Worm (Caenorhabditis elegans) whole organism, young adult: ENCODE data around the gene ule-3.

Experiments
- Y53G8AR.9 ChIP-seq: fragments of 200-800 bp; sonication (Bioruptor generic); conservative IDR thresholded peaks from 2 replicates; pipeline ENCODE4 v1.3.6; 2022; ENCODE audit warnings: missing genetic modification reagents, missing genetic modification characterization, missing compliant biosample characterization
- akir-1 ChIP-seq: fragments of 200-800 bp; sonication (Bioruptor generic); optimal IDR thresholded peaks from 2 replicates; lab custom pipeline; 2018; ENCODE audit warnings: mild to moderate bottlenecking, missing genetic modification characterization, moderate library complexity, missing compliant biosample characterization
- attf-6 ChIP-seq: fragments of 200-800 bp; sonication (Bioruptor generic); IDR thresholded peaks from 2 replicates; pipeline ENCODE4 v1.3.6; 2022; ENCODE audit warnings: missing genetic modification reagents, missing genetic modification characterization, missing compliant biosample characterization
- ceh-58 ChIP-seq: fragments of 200-800 bp; sonication (Bioruptor generic); IDR thresholded peaks from 2 replicates; pipeline ENCODE4 v1.3.6; 2022; ENCODE audit warnings: missing genetic modification characterization, missing compliant biosample characterization
- ceh-91 ChIP-seq: fragments of 200-800 bp; sonication (Bioruptor generic); IDR thresholded peaks from 2 replicates; pipeline ENCODE4 v1.3.6; 2022; ENCODE audit warnings: missing genetic modification reagents, missing genetic modification characterization, missing compliant biosample characterization
- fkh-3 ChIP-seq: sonication (generic microtip); optimal IDR thresholded peaks from 2 replicates; lab custom pipeline; 2016; ENCODE audit warnings: mild to moderate bottlenecking, missing genetic modification characterization, missing compliant biosample characterization
- him-1 ChIP-seq: sonication (generic microtip); optimal IDR thresholded peaks from 2 replicates; lab custom pipeline; 2016; ENCODE audit warnings: missing genotype, missing genetic modification reagents, missing genetic modification characterization, missing compliant biosample characterization
- lag-1 ChIP-seq: fragments of 200-800 bp; sonication (Bioruptor generic); IDR thresholded peaks from 2 replicates; pipeline ENCODE4 v1.3.6; 2022; ENCODE audit warnings: missing genetic modification reagents, missing genetic modification characterization, missing compliant biosample characterization
- nhr-80 ChIP-seq: sonication (generic microtip); optimal IDR thresholded peaks from 2 replicates; lab custom pipeline; 2016; ENCODE audit warnings: missing genetic modification characterization, missing compliant biosample characterization
- rcor-1 ChIP-seq: fragments of 200-800 bp; sonication (Bioruptor generic); IDR thresholded peaks from 2 replicates; pipeline ENCODE4 v1.3.6; 2022; ENCODE audit warnings: missing genetic modification reagents, missing genetic modification characterization, missing compliant biosample characterization
- tlf-1 ChIP-seq: fragments of 200-800 bp; sonication (Bioruptor generic); optimal IDR thresholded peaks from 2 replicates; lab custom pipeline; 2018; ENCODE audit warnings: mild to moderate bottlenecking, missing genetic modification characterization, missing compliant biosample characterization
- unc-130 ChIP-seq: sonication (generic microtip); optimal IDR thresholded peaks from 2 replicates; lab custom pipeline; 2016; ENCODE audit warnings: missing genetic modification reagents, missing genetic modification characterization, missing compliant biosample characterization
- unc-62 ChIP-seq: fragments of 150-350 bp; optimal IDR thresholded peaks from 2 replicates; lab custom pipeline; 2014; ENCODE audit warnings: missing biosample characterization, missing genetic modification reagents, missing genetic modification characterization
- ztf-28 ChIP-seq: fragments of 200-800 bp; sonication (Bioruptor generic); IDR thresholded peaks from 2 replicates; pipeline ENCODE4 v1.3.6; 2022; ENCODE audit warnings: missing genetic modification reagents, missing genetic modification characterization, missing compliant biosample characterization

DNA sequence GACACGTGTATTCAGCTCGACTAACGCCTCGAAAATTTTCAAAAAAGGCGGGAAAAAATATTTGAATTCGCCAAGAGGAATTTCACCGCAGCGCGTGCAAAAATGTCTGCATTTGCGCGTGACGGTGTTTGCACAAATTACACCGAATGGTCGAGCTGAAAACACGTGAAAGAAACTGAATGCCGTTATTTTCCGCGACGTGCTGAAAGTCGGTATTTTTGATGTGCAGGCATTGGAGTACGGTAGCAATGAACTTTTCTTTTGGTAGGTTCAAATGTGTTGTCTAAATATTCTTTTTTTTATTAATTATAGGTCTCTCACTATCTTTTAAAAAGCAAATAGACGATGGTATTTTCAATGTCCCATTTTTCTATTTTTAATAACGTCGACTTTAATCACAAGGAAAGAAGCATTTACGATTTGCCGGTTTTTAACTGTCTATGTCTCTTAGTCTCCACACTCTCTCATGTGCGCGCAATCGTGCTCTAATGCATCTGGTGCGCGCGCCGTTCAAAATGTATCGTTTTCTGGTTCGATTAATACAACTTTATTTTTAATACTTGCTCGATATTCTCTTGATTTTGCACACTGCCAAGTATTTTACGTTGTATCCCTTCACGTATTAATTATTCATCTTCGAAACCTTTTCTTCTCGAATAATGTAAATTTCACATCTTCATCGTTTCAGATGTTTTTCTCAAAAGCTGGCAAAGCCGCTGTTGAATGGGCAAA, 20.0 kb downstream of the ule-3 start, which contains the start of the genes C29A12.1 and lig-1:
- no peak for TF ChIP-seq unc-62 (GFP tag; lab: Kevin White, UChicago)
- peak; percentile 41 for TF ChIP-seq tlf-1 (GFP tag; lab: Kevin White, UChicago)
- TF ChIP-seq attf-6 (GFP tag; lab: Robert Waterston, UW): no peak
- no peak for TF ChIP-seq unc-130 (GFP tag; lab: Kevin White, UChicago)
- TF ChIP-seq fkh-3 (tag; lab: Kevin White, UChicago): no peak
- no peak for TF ChIP-seq ceh-58
- TF ChIP-seq lag-1 (GFP tag; lab: Robert Waterston, UW): no peak
- no peak for TF ChIP-seq him-1 (tag; lab: Kevin White, UChicago)
- TF ChIP-seq akir-1 (GFP tag; lab: Kevin White, UChicago): no peak
- TF ChIP-seq ztf-28 (GFP tag; lab: Robert Waterston, UW): no peak
- TF ChIP-seq ceh-91 (GFP tag; lab: Robert Waterston, UW): peak; percentile 86
- TF ChIP-seq rcor-1 (GFP tag; lab: Robert Waterston, UW): peak; percentile 45; the same call in 1 of the 2 replicates
- TF ChIP-seq nhr-80: no peak
- no peak for TF ChIP-seq Y53G8AR.9 (GFP tag; lab: Robert Waterston, UW)
